Worm (Caenorhabditis elegans): ENCODE measurements around the gene nft-1.

- TF ChIP-seq ceh-43 (GFP tag; optimal IDR thresholded peaks at IDR 0.05) (no peak), lin-13 (tag; optimal IDR thresholded peaks at IDR 0.05) (no peak), nhr-28 (tag; optimal IDR thresholded peaks at IDR 0.05) (no peak), blmp-1 (tag; optimal IDR thresholded peaks at IDR 0.05) (no peak), unc-39 (tag; optimal IDR thresholded peaks at IDR 0.05) (no peak), ces-1 (GFP tag; optimal IDR thresholded peaks at IDR 0.05) (no peak), nhr-2 (tag; optimal IDR thresholded peaks at IDR 0.05) (no peak), unc-62 (GFP tag; optimal IDR thresholded peaks at IDR 0.05) (no peak)
These were observed 14.8 kb downstream of the nft-1 start for ce11 chrIII:11938525-11938924.
